Worm (Caenorhabditis elegans): ENCODE data around the gene ragc-1.
A peak's percentile ranks its signal among the peaks of the same experiment; 100 is the strongest.

The ragc-1 gene

ce11 chrIV:11565022-11565421 lies 39.7 kb downstream of the ragc-1 start:
- TF ChIP-seq snpc-4 (tag; optimal IDR thresholded peaks at IDR 0.05): no peak
- no peak for TF ChIP-seq ztf-11 (tag; optimal IDR thresholded peaks at IDR 0.05)
- TF ChIP-seq lin-15B (tag; optimal IDR thresholded peaks at IDR 0.05): no peak
- no peak for TF ChIP-seq skn-1 (tag; optimal IDR thresholded peaks at IDR 0.05)
- TF ChIP-seq sea-2 (GFP tag; optimal IDR thresholded peaks at IDR 0.05): no peak
- no peak for TF ChIP-seq hmg-11 (tag; optimal IDR thresholded peaks at IDR 0.05)
- TF ChIP-seq fkh-10 (GFP tag; optimal IDR thresholded peaks at IDR 0.05): no peak
- no peak for TF ChIP-seq ceh-82 (tag; optimal IDR thresholded peaks at IDR 0.05)
- no peak for TF ChIP-seq R02D3.7 (tag; optimal IDR thresholded peaks at IDR 0.05)
- no peak for TF ChIP-seq ceh-28 (tag; optimal IDR thresholded peaks at IDR 0.05)

- no peak for TF ChIP-seq nhr-12 (tag; optimal IDR thresholded peaks at IDR 0.05)
- no peak for TF ChIP-seq nhr-237 (tag; optimal IDR thresholded peaks at IDR 0.05)
- no peak for TF ChIP-seq fos-1 (tag; optimal IDR thresholded peaks at IDR 0.05)
- no peak for TF ChIP-seq nhr-11 (tag; optimal IDR thresholded peaks at IDR 0.05)
- TF ChIP-seq ceh-16 (tag; optimal IDR thresholded peaks at IDR 0.05): no peak
- TF ChIP-seq unc-39 (tag; optimal IDR thresholded peaks at IDR 0.05): no peak
- no peak for TF ChIP-seq nhr-23 (tag; optimal IDR thresholded peaks at IDR 0.05)
- no peak for TF ChIP-seq nhr-25 (tag; optimal IDR thresholded peaks at IDR 0.05)
- TF ChIP-seq nhr-43 (tag; optimal IDR thresholded peaks at IDR 0.05; ENCODE audit: poor library complexity, severe bottlenecking): no peak
- TF ChIP-seq skn-1 (tag; optimal IDR thresholded peaks at IDR 0.05): no peak
Observed at ce11 chrIV:11563090-11563489, 41.6 kb downstream of the ragc-1 start.

- TF ChIP-seq aly-2 (tag; optimal IDR thresholded peaks at IDR 0.05) (peak; percentile 79), egl-5 (tag; optimal IDR thresholded peaks at IDR 0.05) (no peak), nhr-11 (tag; optimal IDR thresholded peaks at IDR 0.05) (no peak)
Observed at ce11 chrIV:11561677-11562076, 43.1 kb downstream of the ragc-1 start, which contains the start of gene F12F6.7. F12F6.7 (minus strand) TSS chrIV:11561833.

Data from whole organism, L3 larva.